Fruit fly (Drosophila melanogaster) whole organism, wandering third instar larva: ENCODE data around the gene ZnT35C.

ENCODE experiments used
- Dfd ChIP-seq: fragments of >200 bp; optimal IDR thresholded peaks from 2 replicates; lab custom pipeline; 2017; ENCODE audit warnings: missing biosample characterization, missing genetic modification characterization
- Hr78 ChIP-seq: fragments of >200 bp; optimal IDR thresholded peaks from 2 replicates; lab custom pipeline; 2017; ENCODE audit warnings: missing biosample characterization, missing genetic modification characterization
- Hr83 ChIP-seq: fragments of 200-300 bp; sonication (Bioruptor generic); optimal IDR thresholded peaks from 2 replicates; lab custom pipeline; 2016; ENCODE audit warnings: missing biosample characterization, mild to moderate bottlenecking, missing genetic modification characterization, moderate library complexity; ENCODE audit not compliant: poor library complexity, severe bottlenecking
- Vsx2 ChIP-seq: fragments of 200-300, 225-300 bp; sonication (Bioruptor generic); optimal IDR thresholded peaks from 2 replicates; lab custom pipeline; 2018; ENCODE audit warnings: missing biosample characterization, missing genetic modification characterization; ENCODE audit not compliant: partially characterized antibody
- dmrt93B ChIP-seq: fragments of 200-800 bp; sonication (Bioruptor generic); optimal IDR thresholded peaks from 2 replicates; lab custom pipeline; 2018; ENCODE audit warnings: missing biosample characterization, mild to moderate bottlenecking, missing genetic modification characterization
- h ChIP-seq: fragments of 200-800 bp; sonication (Bioruptor generic); optimal IDR thresholded peaks from 3 replicates; lab custom pipeline; 2016; ENCODE audit warnings: missing biosample characterization, mild to moderate bottlenecking, missing genetic modification characterization
- lola ChIP-seq: fragments of >200 bp; optimal IDR thresholded peaks from 2 replicates; lab custom pipeline; 2017; ENCODE audit warnings: missing biosample characterization, missing genetic modification characterization
- pan ChIP-seq: fragments of >200 bp; optimal IDR thresholded peaks from 2 replicates; lab custom pipeline; 2017
- psq ChIP-seq: fragments of 200-800 bp; sonication (Bioruptor generic); optimal IDR thresholded peaks from 3 replicates; lab custom pipeline; 2017; ENCODE audit warnings: missing biosample characterization, mild to moderate bottlenecking, missing genetic modification characterization, moderate library complexity
- sv ChIP-seq: fragments of 200-800 bp; sonication (Bioruptor generic); optimal IDR thresholded peaks from 3 replicates; lab custom pipeline; 2016; ENCODE audit warnings: missing biosample characterization, missing genetic modification characterization
- tai ChIP-seq: sonication (Bioruptor generic); optimal IDR thresholded peaks from 2 replicates; lab custom pipeline; 2016; ENCODE audit warnings: missing biosample characterization, missing genetic modification characterization
- usp ChIP-seq: fragments of >200 bp; optimal IDR thresholded peaks from 2 replicates; lab custom pipeline; 2017; ENCODE audit warnings: missing biosample characterization, missing genetic modification characterization
- woc ChIP-seq: sonication (Bioruptor generic); optimal IDR thresholded peaks from 2 replicates; lab custom pipeline; 2016; ENCODE audit warnings: missing biosample characterization, mild to moderate bottlenecking, missing genetic modification characterization

DNA sequence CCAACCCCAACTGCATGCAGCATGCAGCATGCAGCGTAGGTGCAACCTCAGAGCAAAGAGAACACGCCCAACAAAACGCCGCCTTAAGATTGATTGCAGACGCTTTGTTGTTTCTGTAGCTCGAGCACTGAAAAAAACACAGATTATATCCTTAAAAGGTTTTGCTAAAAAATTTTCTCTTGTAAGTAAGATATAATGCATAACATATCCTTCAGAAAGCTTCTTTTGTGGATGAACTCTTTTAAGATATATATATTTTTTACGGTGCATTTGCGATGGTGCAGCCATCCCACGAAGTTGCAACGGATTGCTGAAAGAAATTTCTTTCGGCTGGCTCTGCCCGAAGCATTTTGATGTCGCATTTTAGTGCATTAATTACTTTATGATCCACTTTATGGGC lies 28.3 kb upstream of the ZnT35C start:
- no peak for TF ChIP-seq Dfd (GFP tag; lab: Kevin White, UChicago)
- TF ChIP-seq pan (lab: Kevin White, UChicago): no peak
- no peak for TF ChIP-seq usp (GFP tag; lab: Kevin White, UChicago)
- no peak for TF ChIP-seq Hr78 (GFP tag; lab: Kevin White, UChicago)
- TF ChIP-seq h (GFP tag; lab: Kevin White, UChicago): peak; percentile 59
- peak; percentile 11 for TF ChIP-seq dmrt93B (GFP tag; lab: Kevin White, UChicago)
- no peak for TF ChIP-seq psq (GFP tag; lab: Kevin White, UChicago)
- TF ChIP-seq Hr83 (GFP tag; lab: Kevin White, UChicago): no peak
- TF ChIP-seq sv: no peak
- no peak for TF ChIP-seq Vsx2 (GFP tag; lab: Kevin White, UChicago)
- no peak for TF ChIP-seq tai (GFP tag; lab: Kevin White, UChicago)
- TF ChIP-seq woc: peak; percentile 22
- no peak for TF ChIP-seq lola
